Worm (Caenorhabditis elegans) whole organism, young adult: ENCODE results near the gene ddo-2.

Experiments used
- B0019.2 ChIP-seq: fragments of 200-800 bp; sonication (Bioruptor generic); conservative IDR thresholded peaks from 2 replicates; pipeline ENCODE4 v1.3.6; 2022; ENCODE audit warnings: missing genetic modification reagents, missing genetic modification characterization, missing compliant biosample characterization
- F33H1.4 ChIP-seq: fragments of 200-800 bp; sonication (Bioruptor generic); IDR thresholded peaks from 2 replicates; pipeline ENCODE4 v1.3.6; 2022; ENCODE audit warnings: missing genetic modification reagents, missing genetic modification characterization, missing compliant biosample characterization
- F39B2.1 ChIP-seq: fragments of 200-800 bp; sonication (Bioruptor generic); IDR thresholded peaks from 2 replicates; pipeline ENCODE4 v1.3.6; 2022; ENCODE audit warnings: missing genetic modification reagents, missing genetic modification characterization, missing compliant biosample characterization
- F52B5.7 ChIP-seq: sonication (generic microtip); optimal IDR thresholded peaks from 2 replicates; lab custom pipeline; 2016; ENCODE audit warnings: mild to moderate bottlenecking, missing genetic modification characterization, missing compliant biosample characterization
- F57C9.4 ChIP-seq: sonication (generic microtip); optimal IDR thresholded peaks from 2 replicates; lab custom pipeline; 2017; ENCODE audit warnings: mild to moderate bottlenecking, missing genetic modification characterization, missing compliant biosample characterization
- Y67H2A.10 ChIP-seq: fragments of 200-800 bp; sonication (Bioruptor generic); conservative IDR thresholded peaks from 2 replicates; pipeline ENCODE4 v1.3.6; 2022; ENCODE audit warnings: missing genetic modification reagents, missing genetic modification characterization, missing compliant biosample characterization
- Y79H2A.3 ChIP-seq: fragments of 200-800 bp; sonication (Bioruptor generic); conservative IDR thresholded peaks from 2 replicates; pipeline ENCODE4 v1.3.6; 2022; ENCODE audit warnings: missing genetic modification reagents, missing genetic modification characterization, missing compliant biosample characterization
- ZK185.1 ChIP-seq: sonication (generic microtip); optimal IDR thresholded peaks from 2 replicates; lab custom pipeline; 2016; ENCODE audit warnings: mild to moderate bottlenecking, missing genetic modification characterization, missing compliant biosample characterization; ENCODE audit not compliant: poor library complexity, severe bottlenecking
- aptf-3 ChIP-seq: fragments of 200-800 bp; sonication (Bioruptor generic); IDR thresholded peaks from 2 replicates; pipeline ENCODE4 v1.3.6; 2022; ENCODE audit warnings: missing genetic modification characterization, missing compliant biosample characterization
- attf-3 ChIP-seq: fragments of 200-800 bp; sonication (Bioruptor generic); conservative IDR thresholded peaks from 2 replicates; pipeline ENCODE4 v1.3.6; 2022; ENCODE audit warnings: missing genetic modification reagents, missing genetic modification characterization, missing compliant biosample characterization
- bed-1 ChIP-seq: fragments of 200-800 bp; sonication (Bioruptor generic); IDR thresholded peaks from 2 replicates; pipeline ENCODE4 v1.3.6; 2022; ENCODE audit warnings: missing genetic modification reagents, missing genetic modification characterization, missing compliant biosample characterization
- ccch-3 ChIP-seq: fragments of 200-800 bp; sonication (Bioruptor generic); optimal IDR thresholded peaks from 2 replicates; lab custom pipeline; 2018; ENCODE audit warnings: mild to moderate bottlenecking, missing genetic modification characterization, missing compliant biosample characterization
- cebp-2 ChIP-seq: fragments of 200-800 bp; sonication (Bioruptor generic); IDR thresholded peaks from 2 replicates; pipeline ENCODE4 v1.3.6; 2022; ENCODE audit warnings: missing genetic modification characterization, missing compliant biosample characterization
- ceh-40 ChIP-seq: fragments of 200-800 bp; sonication (Bioruptor generic); IDR thresholded peaks from 2 replicates; pipeline ENCODE4 v1.3.6; 2022; ENCODE audit warnings: missing genetic modification characterization, missing compliant biosample characterization
- ceh-58 ChIP-seq: fragments of 200-800 bp; sonication (Bioruptor generic); IDR thresholded peaks from 2 replicates; pipeline ENCODE4 v1.3.6; 2022; ENCODE audit warnings: missing genetic modification characterization, missing compliant biosample characterization
- ceh-79 ChIP-seq: sonication (generic microtip); optimal IDR thresholded peaks from 2 replicates; lab custom pipeline; 2017; ENCODE audit warnings: mild to moderate bottlenecking, missing genetic modification characterization, missing compliant biosample characterization
- ceh-91 ChIP-seq: fragments of 200-800 bp; sonication (Bioruptor generic); IDR thresholded peaks from 2 replicates; pipeline ENCODE4 v1.3.6; 2022; ENCODE audit warnings: missing genetic modification reagents, missing genetic modification characterization, missing compliant biosample characterization
- chd-7 ChIP-seq: sonication (generic microtip); optimal IDR thresholded peaks from 2 replicates; lab custom pipeline; 2016; ENCODE audit warnings: mild to moderate bottlenecking, missing genetic modification characterization, moderate library complexity, missing compliant biosample characterization
- die-1 ChIP-seq: sonication (generic microtip); optimal IDR thresholded peaks from 2 replicates; lab custom pipeline; 2016; ENCODE audit warnings: missing genotype, mild to moderate bottlenecking, missing genetic modification characterization, missing compliant biosample characterization
- dox-1 ChIP-seq: fragments of 200-800 bp; sonication (Bioruptor generic); IDR thresholded peaks from 2 replicates; pipeline ENCODE4 v1.3.6; 2022; ENCODE audit warnings: missing genetic modification reagents, missing genetic modification characterization, missing compliant biosample characterization
- dpff-1 ChIP-seq: sonication (generic microtip); optimal IDR thresholded peaks from 2 replicates; lab custom pipeline; 2017; ENCODE audit warnings: mild to moderate bottlenecking, missing genetic modification characterization, missing compliant biosample characterization
- dpl-1 ChIP-seq: fragments of 150-350 bp; optimal IDR thresholded peaks from 2 replicates; lab custom pipeline; 2014; ENCODE audit warnings: missing biosample characterization, missing genetic modification reagents, missing genetic modification characterization
- efl-1 ChIP-seq: fragments of 150-350 bp; optimal IDR thresholded peaks from 2 replicates; lab custom pipeline; 2014; ENCODE audit warnings: missing biosample characterization, missing genetic modification reagents, missing genetic modification characterization
- egl-44 ChIP-seq: fragments of 200-800 bp; sonication (Bioruptor generic); IDR thresholded peaks from 2 replicates; pipeline ENCODE4 v1.3.6; 2022; ENCODE audit warnings: missing genetic modification reagents, missing genetic modification characterization, missing compliant biosample characterization
- ekl-4 ChIP-seq: fragments of 200-800 bp; sonication (Bioruptor generic); IDR thresholded peaks from 2 replicates; pipeline ENCODE4 v1.3.6; 2022; ENCODE audit warnings: missing genetic modification reagents, missing genetic modification characterization, missing compliant biosample characterization
- hmg-1.2 ChIP-seq: fragments of 200-800 bp; sonication (Bioruptor generic); IDR thresholded peaks from 2 replicates; pipeline ENCODE4 v1.3.6; 2022; ENCODE audit warnings: missing genetic modification reagents, missing genetic modification characterization, missing compliant biosample characterization
- hmg-20 ChIP-seq: fragments of 200-800 bp; sonication (Bioruptor generic); IDR thresholded peaks from 2 replicates; pipeline ENCODE4 v1.3.6; 2022; ENCODE audit warnings: missing genetic modification reagents, missing genetic modification characterization, missing compliant biosample characterization
- let-607 ChIP-seq, 2 experiments: fragments of 200-800 bp in 1 of 2; sonication (Bioruptor generic) in 1 of 2; sonication (generic microtip) in 1 of 2; optimal IDR thresholded peaks; 2 replicates each; lab custom pipeline; 2016 to 2018; ENCODE audit warnings: mild to moderate bottlenecking in 2 of 2, missing compliant biosample characterization in 2 of 2, missing genetic modification characterization in 2 of 2, moderate library complexity in 2 of 2, missing genotype in 1 of 2
- madf-10 ChIP-seq: sonication (generic microtip); optimal IDR thresholded peaks from 2 replicates; lab custom pipeline; 2016; ENCODE audit warnings: mild to moderate bottlenecking, missing genetic modification characterization, missing compliant biosample characterization
- madf-6 ChIP-seq: fragments of 200-800 bp; sonication (Bioruptor generic); IDR thresholded peaks from 2 replicates; pipeline ENCODE4 v1.3.6; 2022; ENCODE audit warnings: missing genetic modification reagents, missing genetic modification characterization, missing compliant biosample characterization
- madf-8 ChIP-seq: fragments of 200-800 bp; sonication (Bioruptor generic); conservative IDR thresholded peaks from 2 replicates; pipeline ENCODE4 v1.3.6; 2022; ENCODE audit warnings: missing genetic modification reagents, missing genetic modification characterization, missing compliant biosample characterization
- mel-28 ChIP-seq: sonication (generic microtip); optimal IDR thresholded peaks from 2 replicates; lab custom pipeline; 2016; ENCODE audit warnings: borderline replicate concordance, mild to moderate bottlenecking, missing genetic modification characterization, missing compliant biosample characterization
- nhr-179 ChIP-seq: sonication (generic microtip); optimal IDR thresholded peaks from 2 replicates; lab custom pipeline; 2016; ENCODE audit warnings: mild to moderate bottlenecking, missing genetic modification characterization, missing compliant biosample characterization
- nhr-80 ChIP-seq: sonication (generic microtip); optimal IDR thresholded peaks from 2 replicates; lab custom pipeline; 2016; ENCODE audit warnings: missing genetic modification characterization, missing compliant biosample characterization
- pha-4 ChIP-seq: fragments of 150-350 bp; sonication (generic microtip); optimal IDR thresholded peaks from 2 replicates; lab custom pipeline; 2014; ENCODE audit warnings: missing biosample characterization, missing genetic modification reagents, missing genetic modification characterization
- rec-8 ChIP-seq, 2 experiments: sonication (generic microtip); optimal IDR thresholded peaks; 2 replicates each; lab custom pipeline; 2016; ENCODE audit warnings: mild to moderate bottlenecking in 2 of 2, missing genetic modification characterization in 2 of 2, missing genetic modification reagents in 2 of 2, missing genotype in 2 of 2, missing biosample characterization in 1 of 2, missing compliant biosample characterization in 1 of 2, moderate library complexity in 1 of 2
- sdz-38 ChIP-seq: sonication (generic microtip); optimal IDR thresholded peaks from 2 replicates; lab custom pipeline; 2016; ENCODE audit warnings: missing genotype, missing genetic modification characterization, missing compliant biosample characterization
- sea-2 ChIP-seq: fragments of 200-800 bp; sonication (Bioruptor generic); IDR thresholded peaks from 2 replicates; pipeline ENCODE4 v1.3.6; 2022; ENCODE audit warnings: missing genetic modification characterization, missing compliant biosample characterization
- snpc-4 ChIP-seq, 5 experiments: fragments of 150-350 bp in 1 of 5; sonication (generic microtip) in 4 of 5; optimal IDR thresholded peaks; 2 replicates each; lab custom pipeline; 2014 to 2018; ENCODE audit warnings: missing genetic modification characterization in 5 of 5, missing biosample characterization in 3 of 5, antibody characterized with exemption in 2 of 5, mild to moderate bottlenecking in 2 of 5, missing compliant biosample characterization in 2 of 5, missing genotype in 2 of 5, moderate library complexity in 2 of 5, missing genetic modification reagents in 1 of 5
- sptf-2 ChIP-seq: fragments of 200-800 bp; sonication (Bioruptor generic); optimal IDR thresholded peaks from 2 replicates; lab custom pipeline; 2018; ENCODE audit warnings: mild to moderate bottlenecking, missing genetic modification characterization, missing compliant biosample characterization
- tbx-9 ChIP-seq: sonication (generic microtip); optimal IDR thresholded peaks from 2 replicates; lab custom pipeline; 2016; ENCODE audit warnings: borderline replicate concordance, missing genetic modification characterization, inconsistent platforms, missing compliant biosample characterization
- xnd-1 ChIP-seq: sonication (generic microtip); optimal IDR thresholded peaks from 2 replicates; lab custom pipeline; 2016; ENCODE audit warnings: missing genotype, missing genetic modification reagents, missing genetic modification characterization, missing compliant biosample characterization
- ztf-28 ChIP-seq: fragments of 200-800 bp; sonication (Bioruptor generic); IDR thresholded peaks from 2 replicates; pipeline ENCODE4 v1.3.6; 2022; ENCODE audit warnings: missing genetic modification reagents, missing genetic modification characterization, missing compliant biosample characterization

ddo-2 gene

DNA sequence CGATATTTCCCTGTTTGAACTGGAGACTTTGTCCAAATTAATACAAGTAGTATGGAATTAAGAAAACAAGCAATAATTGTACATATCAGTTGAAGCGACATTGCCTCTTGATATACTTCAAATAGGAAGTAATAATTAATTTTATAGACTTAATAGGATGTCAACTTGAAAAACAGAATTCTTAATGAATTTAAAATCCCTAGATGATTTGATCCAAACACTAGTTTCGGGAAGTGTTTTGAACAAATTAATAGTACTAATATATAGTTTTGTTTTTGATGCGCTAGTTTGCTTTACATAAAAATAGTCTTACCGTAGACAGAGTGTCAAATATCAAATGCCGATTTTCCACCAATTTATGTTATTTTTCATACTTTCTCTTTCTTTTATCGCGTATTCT is 42.9 kb upstream of the ddo-2 start, which contains the start of gene str-190 (continued):
- TF ChIP-seq egl-44 (GFP tag; lab: Robert Waterston, UW), result no peak

DNA sequence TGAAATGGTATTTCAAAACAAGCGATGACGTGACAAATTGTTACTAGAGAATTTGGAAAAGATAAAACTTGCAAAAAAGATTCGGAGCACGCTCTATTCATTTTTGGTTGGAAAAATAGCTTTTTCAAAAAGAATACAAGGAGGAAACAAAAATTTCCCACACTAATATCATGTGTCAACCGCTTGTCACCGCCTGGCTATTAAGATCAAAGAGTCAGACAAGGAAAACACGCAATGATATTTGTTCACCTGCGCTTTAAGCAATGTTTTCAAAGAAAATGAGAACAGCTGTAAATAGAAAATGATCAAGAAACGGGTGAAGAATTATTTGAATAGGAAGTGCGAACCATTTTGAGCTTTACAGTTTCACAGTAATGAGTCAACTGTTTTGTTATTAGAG is 41.3 kb upstream of the ddo-2 start, which contains the start of gene srh-125:
srh-125 (minus strand) TSS at position 101 of the 400 bp plus-strand sequence.
- TF ChIP-seq F52B5.7 (tag; lab: Kevin White, UChicago) (no peak), B0019.2 (no peak), madf-8 (GFP tag; lab: Robert Waterston, UW) (no peak), attf-3 (GFP tag; lab: Robert Waterston, UW) (no peak)

DNA sequence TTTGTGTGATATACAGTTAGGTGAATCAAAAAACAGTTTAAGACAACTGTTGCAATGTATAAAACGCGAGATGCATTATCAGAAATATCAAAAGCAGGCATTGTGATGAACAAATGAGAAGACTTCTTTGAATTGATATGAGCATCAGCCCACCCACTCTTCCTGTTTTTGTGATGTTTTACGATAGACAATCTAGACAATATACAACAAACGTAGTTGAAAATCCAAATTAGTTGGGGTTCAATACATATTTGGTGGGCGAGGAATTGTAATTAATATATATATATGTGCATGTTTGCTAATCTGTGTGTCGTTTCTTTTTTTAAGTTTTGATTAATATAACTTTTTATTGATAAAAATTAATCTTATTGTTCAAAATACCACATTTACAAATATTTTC is 37.3 kb upstream of the ddo-2 start, which contains the start of gene str-28:
str-28 (minus strand) TSS at position 101 of the 400 bp plus-strand sequence.
- TF ChIP-seq ccch-3 (GFP tag; lab: Kevin White, UChicago), result no peak
- TF ChIP-seq F39B2.1 (GFP tag; lab: Robert Waterston, UW), result no peak
- TF ChIP-seq dox-1 (GFP tag; lab: Robert Waterston, UW), result no peak
- no peak for TF ChIP-seq nhr-80 (tag; lab: Kevin White, UChicago)
- no peak for TF ChIP-seq ztf-28 (GFP tag; lab: Robert Waterston, UW)
- TF ChIP-seq ceh-40, result no peak
- no peak for TF ChIP-seq bed-1 (GFP tag; lab: Robert Waterston, UW)
- no peak for TF ChIP-seq efl-1
- TF ChIP-seq madf-6 (GFP tag; lab: Robert Waterston, UW), result no peak
- no peak for TF ChIP-seq ceh-91 (GFP tag; lab: Robert Waterston, UW)
- no peak for TF ChIP-seq aptf-3 (GFP tag; lab: Robert Waterston, UW)
- TF ChIP-seq dpff-1 (tag; lab: Kevin White, UChicago), result no peak
- TF ChIP-seq hmg-1.2 (GFP tag; lab: Robert Waterston, UW), result no peak
- no peak for TF ChIP-seq tbx-9 (tag; lab: Kevin White, UChicago)
- TF ChIP-seq nhr-179 (tag; lab: Kevin White, UChicago), result no peak

DNA sequence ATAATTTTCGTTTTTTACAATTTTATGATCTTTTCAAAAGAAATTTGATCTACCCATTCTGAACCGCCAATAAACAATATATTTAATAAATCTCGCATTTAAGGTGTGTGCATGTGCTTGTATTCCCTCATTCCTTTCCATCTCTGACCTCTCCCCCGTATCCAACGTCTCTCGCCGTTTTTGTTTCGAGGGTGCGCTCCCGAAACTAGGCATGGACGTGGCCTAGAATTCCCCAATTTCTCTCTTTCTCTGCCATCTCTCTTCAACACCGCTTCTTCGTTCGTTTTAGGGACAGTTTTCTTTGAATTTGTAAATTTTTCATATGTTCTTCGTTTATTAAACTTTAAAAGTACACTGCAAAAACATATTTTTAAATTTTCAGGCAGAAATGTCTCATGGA is 30.0 kb upstream of the ddo-2 start, which contains the start of gene F25E5.1:
F25E5.1 (plus strand) TSS at position 376 of the 400 bp plus-strand sequence.
- TF ChIP-seq hmg-20 (GFP tag; lab: Robert Waterston, UW) (0 out of 2 replicates have a peak, but pooled peaks have one; percentile 24), sea-2 (GFP tag; lab: Robert Waterston, UW) (no peak), nhr-80 (tag; lab: Kevin White, UChicago) (peak; percentile 60), chd-7 (tag; lab: Kevin White, UChicago) (no peak), madf-10 (tag; lab: Kevin White, UChicago) (no peak), Y67H2A.10 (no peak), hmg-1.2 (GFP tag; lab: Robert Waterston, UW) (peak; percentile 69), ceh-58 (GFP tag; lab: Robert Waterston, UW) (no peak), die-1 (tag; lab: Kevin White, UChicago) (no peak), mel-28 (tag; lab: Kevin White, UChicago) (no peak), egl-44 (GFP tag; lab: Robert Waterston, UW) (no peak), rec-8 (tag; optimal IDR thresholded peaks at IDR 0.05; lab: Kevin White, UChicago) (no peak), ekl-4 (0 out of 2 replicates have a peak, but pooled peaks have one; percentile 27), F33H1.4 (GFP tag; lab: Robert Waterston, UW) (no peak), sptf-2 (GFP tag; lab: Kevin White, UChicago) (no peak), Y79H2A.3 (GFP tag; lab: Robert Waterston, UW) (no peak), F57C9.4 (tag; lab: Kevin White, UChicago) (no peak), madf-8 (GFP tag; lab: Robert Waterston, UW) (peak; percentile 46), dpl-1 (GFP tag; lab: Kevin White, UChicago) (no peak), sdz-38 (tag; lab: Kevin White, UChicago) (no peak), cebp-2 (GFP tag; lab: Robert Waterston, UW) (no peak), snpc-4 (GFP tag; optimal IDR thresholded peaks at IDR 0.05; lab: Kevin White, UChicago) (no peak), snpc-4 (tag; optimal IDR thresholded peaks at IDR 0.05; lab: Kevin White, UChicago) (peak in 1 of 4 experiments; percentile 43), ceh-79 (tag; lab: Kevin White, UChicago) (no peak), let-607 (tag; optimal IDR thresholded peaks at IDR 0.05; lab: Kevin White, UChicago) (no peak), xnd-1 (tag; lab: Kevin White, UChicago) (peak; percentile 15), pha-4 (tag; lab: Kevin White, UChicago) (no peak), ZK185.1 (tag; lab: Kevin White, UChicago) (peak; percentile 50), aptf-3 (GFP tag; lab: Robert Waterston, UW) (no peak)
